Fruit fly (Drosophila melanogaster) whole organism, embryonic: Measurements from ENCODE around the gene CG6287.

ENCODE experiments used
- Atf-2 ChIP-seq: fragments of 200-800 bp; sonication (Bioruptor generic); optimal IDR thresholded peaks from 2 replicates; lab custom pipeline; 2016; ENCODE audit warnings: missing biosample characterization, missing genetic modification characterization
- Atf6 ChIP-seq: fragments of 200-800 bp; sonication (Bioruptor generic); IDR thresholded peaks from 2 replicates; pipeline ENCODE4 v1.3.6; 2022; ENCODE audit warnings: missing biosample characterization, missing genetic modification characterization
- CG11696 ChIP-seq: fragments of 200-800 bp; sonication (Bioruptor generic); IDR thresholded peaks from 2 replicates; pipeline ENCODE4 v1.3.6; 2022; ENCODE audit warnings: missing biosample characterization, missing genetic modification characterization
- CG12659 ChIP-seq: fragments of 200-800 bp; sonication (Bioruptor generic); optimal IDR thresholded peaks from 3 replicates; lab custom pipeline; 2017; ENCODE audit warnings: mild to moderate bottlenecking, missing biosample characterization, missing genetic modification reagents, missing genetic modification characterization
- CG12942 ChIP-seq: fragments of 200-800 bp; sonication (Bioruptor generic); optimal IDR thresholded peaks from 3 replicates; lab custom pipeline; 2016; ENCODE audit warnings: missing biosample characterization, missing genetic modification characterization
- CG14014 ChIP-seq: fragments of 200-800 bp; sonication (Bioruptor generic); IDR thresholded peaks from 2 replicates; pipeline ENCODE4 v1.3.6; 2022; ENCODE audit warnings: missing biosample characterization, missing genetic modification characterization
- CG1602 ChIP-seq: fragments of 200-800 bp; sonication (Bioruptor generic); optimal IDR thresholded peaks from 3 replicates; lab custom pipeline; 2016; ENCODE audit warnings: missing biosample characterization, missing genetic modification characterization
- CG1603 ChIP-seq: fragments of 200-800 bp; sonication (Bioruptor generic); optimal IDR thresholded peaks from 2 replicates; lab custom pipeline; 2019; ENCODE audit warnings: missing biosample characterization, mild to moderate bottlenecking, missing genetic modification characterization, moderate library complexity
- CG1647 ChIP-seq: fragments of 200-800 bp; sonication (Bioruptor generic); optimal IDR thresholded peaks from 3 replicates; lab custom pipeline; 2016; ENCODE audit warnings: missing biosample characterization, missing genetic modification characterization
- CG17359 ChIP-seq: fragments of 200-800 bp; sonication (Bioruptor generic); optimal IDR thresholded peaks from 3 replicates; lab custom pipeline; 2018; ENCODE audit warnings: missing biosample characterization, mild to moderate bottlenecking, missing genetic modification characterization, moderate library complexity
- CG1792 ChIP-seq: fragments of 200-800 bp; sonication (Bioruptor generic); optimal IDR thresholded peaks from 2 replicates; lab custom pipeline; 2016; ENCODE audit warnings: missing biosample characterization, missing genetic modification characterization
- CG18619 ChIP-seq: fragments of 200-800 bp; sonication (Bioruptor generic); optimal IDR thresholded peaks from 3 replicates; lab custom pipeline; 2017; ENCODE audit warnings: missing biosample characterization, mild to moderate bottlenecking, missing genetic modification characterization
- CG2202 ChIP-seq: fragments of 200-800 bp; sonication (Bioruptor generic); optimal IDR thresholded peaks from 2 replicates; lab custom pipeline; 2018; ENCODE audit warnings: missing biosample characterization, mild to moderate bottlenecking, missing genetic modification characterization
- CG30403 ChIP-seq: fragments of 200-800 bp; sonication (Bioruptor generic); optimal IDR thresholded peaks from 3 replicates; lab custom pipeline; 2016; ENCODE audit warnings: missing biosample characterization, missing genetic modification characterization
- CG32767 ChIP-seq: fragments of 200-800 bp; sonication (Bioruptor generic); IDR thresholded peaks from 2 replicates; pipeline ENCODE4 v1.3.6; 2022; ENCODE audit warnings: missing biosample characterization, missing genetic modification characterization
- CG3726 ChIP-seq: fragments of 200-800 bp; sonication (Bioruptor generic); IDR thresholded peaks from 3 replicates; pipeline ENCODE4, ENCODE4 v1.3.6; 2022; ENCODE audit warnings: missing biosample characterization, missing genetic modification characterization
- CG4617 ChIP-seq: fragments of 200-800 bp; sonication (Bioruptor generic); optimal IDR thresholded peaks from 3 replicates; lab custom pipeline; 2016; ENCODE audit warnings: missing biosample characterization, missing genetic modification characterization, borderline replicate concordance
- CG6272 ChIP-seq: fragments of 200-800 bp; sonication (Bioruptor generic); IDR thresholded peaks from 2 replicates; pipeline ENCODE4 v1.3.6; 2022; ENCODE audit warnings: missing biosample characterization, missing genetic modification characterization
- CG6654 ChIP-seq: fragments of 200-800 bp; sonication (Bioruptor generic); optimal IDR thresholded peaks from 2 replicates; lab custom pipeline; 2017; ENCODE audit warnings: missing biosample characterization, mild to moderate bottlenecking, missing genetic modification characterization
- Fer3 ChIP-seq: fragments of 200-800 bp; sonication (Bioruptor generic); optimal IDR thresholded peaks from 2 replicates; lab custom pipeline; 2018; ENCODE audit warnings: missing biosample characterization, mild to moderate bottlenecking, missing genetic modification characterization, moderate library complexity
- HHEX ChIP-seq: fragments of 200-800 bp; sonication (Bioruptor generic); optimal IDR thresholded peaks from 3 replicates; lab custom pipeline; 2017; ENCODE audit warnings: missing biosample characterization, mild to moderate bottlenecking, missing genetic modification characterization, missing genetic modification reagents
- HLH54F ChIP-seq: fragments of 200-800 bp; sonication (Bioruptor generic); optimal IDR thresholded peaks from 3 replicates; lab custom pipeline; 2016; ENCODE audit warnings: missing biosample characterization, missing genetic modification characterization
- Meics ChIP-seq: fragments of 200-800 bp; sonication (Bioruptor generic); optimal IDR thresholded peaks from 2 replicates; lab custom pipeline; 2017; ENCODE audit warnings: missing biosample characterization, mild to moderate bottlenecking, missing genetic modification characterization
- PHDP ChIP-seq: fragments of 200-800 bp; sonication (Bioruptor generic); optimal IDR thresholded peaks from 3 replicates; lab custom pipeline; 2018; ENCODE audit warnings: missing biosample characterization, mild to moderate bottlenecking, missing genetic modification characterization, moderate library complexity
- Rx ChIP-seq: fragments of 200-800 bp; sonication (Bioruptor generic); IDR thresholded peaks from 2 replicates; pipeline ENCODE4 v1.3.6; 2022; ENCODE audit warnings: missing biosample characterization, missing genetic modification characterization
- Scr ChIP-seq: fragments of 200-800 bp; sonication (Bioruptor generic); IDR thresholded peaks from 2 replicates; pipeline ENCODE4 v1.3.6; 2022; ENCODE audit warnings: missing biosample characterization, missing genetic modification characterization; ENCODE audit not compliant: partially characterized antibody
- Six4 ChIP-seq: fragments of 200-800 bp; sonication (Bioruptor generic); optimal IDR thresholded peaks from 2 replicates; lab custom pipeline; 2016; ENCODE audit warnings: missing biosample characterization, missing genetic modification characterization
- Sox100B ChIP-seq: fragments of 200-800 bp; sonication (Bioruptor generic); optimal IDR thresholded peaks from 3 replicates; lab custom pipeline; 2018; ENCODE audit warnings: missing biosample characterization, mild to moderate bottlenecking, missing genetic modification characterization
- Sry-β ChIP-seq: fragments of 200-800 bp; sonication (Bioruptor generic); optimal IDR thresholded peaks from 2 replicates; lab custom pipeline; 2018; ENCODE audit warnings: missing biosample characterization, mild to moderate bottlenecking, missing genetic modification characterization, moderate library complexity
- Sry-δ ChIP-seq: fragments of 200-800 bp; sonication (Bioruptor generic); optimal IDR thresholded peaks from 2 replicates; lab custom pipeline; 2016; ENCODE audit warnings: missing biosample characterization, missing genetic modification characterization
- Stat92E ChIP-seq, 3 experiments: fragments of >200 bp in 2 of 3; fragments of 200-800 bp in 1 of 3; sonication (Bioruptor generic) in 1 of 3; optimal IDR thresholded peaks; 2 replicates each; lab custom pipeline; 2017 to 2019; ENCODE audit warnings: missing biosample characterization in 3 of 3, missing genetic modification characterization in 3 of 3, mild to moderate bottlenecking in 1 of 3, moderate library complexity in 1 of 3
- Vsx1 ChIP-seq: fragments of 200-800 bp; sonication (Bioruptor generic); optimal IDR thresholded peaks from 2 replicates; lab custom pipeline; 2017; ENCODE audit warnings: missing biosample characterization, mild to moderate bottlenecking, missing genetic modification characterization, missing genetic modification reagents
- Xbp1 ChIP-seq: fragments of 200-800 bp; sonication (Bioruptor generic); optimal IDR thresholded peaks from 3 replicates; lab custom pipeline; 2016; ENCODE audit warnings: missing biosample characterization, mild to moderate bottlenecking, missing genetic modification characterization
- chinmo ChIP-seq: fragments of 200-800 bp; sonication (Bioruptor generic); IDR thresholded peaks from 4 replicates; pipeline ENCODE4 v1.3.6; 2022; ENCODE audit warnings: missing biosample characterization, missing genetic modification characterization; ENCODE audit not compliant: partially characterized antibody
- corto ChIP-seq: fragments of 200-800 bp; sonication (Bioruptor generic); optimal IDR thresholded peaks from 2 replicates; lab custom pipeline; 2016; ENCODE audit warnings: missing biosample characterization, mild to moderate bottlenecking, missing genetic modification characterization, moderate library complexity
- emc ChIP-seq: fragments of 200-800 bp; sonication (Bioruptor generic); optimal IDR thresholded peaks from 2 replicates; lab custom pipeline; 2016; ENCODE audit warnings: missing biosample characterization, missing genetic modification characterization
- gem ChIP-seq: fragments of 200-800 bp; sonication (Bioruptor generic); optimal IDR thresholded peaks from 2 replicates; lab custom pipeline; 2019; ENCODE audit warnings: missing biosample characterization, mild to moderate bottlenecking, missing genetic modification characterization, moderate library complexity
- jigr1 ChIP-seq: fragments of 200-800 bp; sonication (Bioruptor generic); IDR thresholded peaks from 3 replicates; pipeline ENCODE4 v1.3.6; 2022; ENCODE audit warnings: missing biosample characterization, missing genetic modification characterization
- klu ChIP-seq: fragments of 200-800 bp; sonication (Bioruptor generic); IDR thresholded peaks from 2 replicates; pipeline ENCODE4 v1.3.6; 2022; ENCODE audit warnings: missing biosample characterization, missing genetic modification characterization
- kni ChIP-seq: fragments of 200-800 bp; sonication (Bioruptor generic); optimal IDR thresholded peaks from 3 replicates; lab custom pipeline; 2017; ENCODE audit warnings: mild to moderate bottlenecking, missing biosample characterization, missing genetic modification reagents, missing genetic modification characterization
- mld ChIP-seq: fragments of 200-800 bp; sonication (Bioruptor generic); IDR thresholded peaks from 3 replicates; pipeline ENCODE4 v1.3.6; 2022; ENCODE audit warnings: missing biosample characterization, missing genetic modification characterization; ENCODE audit not compliant: partially characterized antibody
- nau ChIP-seq: fragments of 200-800 bp; sonication (Bioruptor generic); optimal IDR thresholded peaks from 3 replicates; lab custom pipeline; 2017; ENCODE audit warnings: missing biosample characterization, mild to moderate bottlenecking, missing genetic modification characterization, missing genetic modification reagents
- otp ChIP-seq: fragments of 200-800 bp; sonication (Bioruptor generic); IDR thresholded peaks from 3 replicates; pipeline ENCODE4, ENCODE4 v1.3.6; 2022; ENCODE audit warnings: missing biosample characterization, missing genetic modification characterization
- phol ChIP-seq: fragments of 200-800 bp; sonication (Bioruptor generic); optimal IDR thresholded peaks from 3 replicates; lab custom pipeline; 2018; ENCODE audit warnings: missing biosample characterization, mild to moderate bottlenecking, missing genetic modification characterization, moderate library complexity
- sisA ChIP-seq: fragments of 200-800 bp; sonication (Bioruptor generic); IDR thresholded peaks from 2 replicates; pipeline ENCODE4 v1.3.6; 2022; ENCODE audit warnings: missing biosample characterization, missing genetic modification characterization
- slbo ChIP-seq: fragments of 200-800 bp; sonication (Bioruptor generic); IDR thresholded peaks from 2 replicates; pipeline ENCODE4 v1.3.6; 2022; ENCODE audit warnings: missing biosample characterization, missing genetic modification characterization
- sr ChIP-seq: fragments of 200-800 bp; sonication (Bioruptor generic); IDR thresholded peaks from 3 replicates; pipeline ENCODE4 v1.3.6; 2022; ENCODE audit warnings: missing biosample characterization, missing genetic modification characterization
- tio ChIP-seq: fragments of 200-800 bp; sonication (Bioruptor generic); optimal IDR thresholded peaks from 2 replicates; lab custom pipeline; 2017; ENCODE audit warnings: missing biosample characterization, missing genetic modification characterization, inconsistent platforms
- toy ChIP-seq: fragments of 200-800 bp; sonication (Bioruptor generic); IDR thresholded peaks from 2 replicates; pipeline ENCODE4 v1.3.6; 2022; ENCODE audit warnings: missing biosample characterization, missing genetic modification characterization
- wor ChIP-seq: fragments of 200-800 bp; sonication (Bioruptor generic); IDR thresholded peaks from 2 replicates; pipeline ENCODE4 v1.3.6; 2022; ENCODE audit warnings: missing biosample characterization, missing genetic modification characterization
- zf30C ChIP-seq: fragments of 200-800 bp; sonication (Bioruptor generic); optimal IDR thresholded peaks from 3 replicates; lab custom pipeline; 2018; ENCODE audit warnings: missing biosample characterization, mild to moderate bottlenecking, missing genetic modification characterization

The CG6287 gene

DNA sequence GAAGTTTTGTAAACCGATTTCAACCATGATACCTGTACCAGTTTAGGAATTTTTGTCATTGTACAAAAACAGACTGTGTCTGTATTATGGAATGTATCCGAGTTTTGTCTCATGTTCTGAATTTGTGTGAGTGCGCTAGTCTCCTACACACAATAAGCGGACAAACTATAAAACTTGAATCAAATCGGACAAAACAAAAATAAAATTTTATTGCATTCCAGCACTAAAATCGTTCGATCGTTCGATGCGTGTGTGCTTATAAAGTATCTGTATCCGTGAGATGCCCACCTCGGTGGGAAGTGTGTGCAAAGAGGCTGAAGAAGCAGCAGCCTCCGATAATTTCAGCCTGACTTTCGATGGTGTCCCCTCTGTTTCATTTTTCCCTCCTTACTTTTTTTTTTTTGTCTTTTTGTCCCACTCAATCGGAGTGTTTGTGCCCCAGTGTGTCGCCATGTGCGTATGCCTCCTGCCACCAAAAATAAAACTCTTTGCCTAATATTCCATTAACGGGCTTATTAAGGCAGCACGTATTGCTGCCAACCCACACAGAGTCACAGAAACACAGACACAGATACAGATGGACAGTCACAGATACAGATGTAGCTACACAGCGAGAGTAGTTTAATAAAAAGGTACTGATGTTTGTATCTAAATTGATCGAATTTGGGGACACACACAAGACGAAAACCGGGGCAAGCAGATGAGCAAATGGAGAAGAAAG is 33.0 kb upstream of the CG6287 start (continued):
- TF ChIP-seq CG1602 (GFP tag; lab: Kevin White, UChicago) (no peak), sisA (GFP tag; lab: Robert Waterston, UW) (no peak), zf30C (peak; percentile 16), CG12942 (GFP tag; lab: Kevin White, UChicago) (no peak), emc (GFP tag; lab: Kevin White, UChicago) (no peak), Sox100B (GFP tag; lab: Kevin White, UChicago) (no peak), Vsx1 (GFP tag; lab: Kevin White, UChicago) (peak; percentile 26), CG4617 (GFP tag; lab: Kevin White, UChicago) (no peak), CG6654 (no peak), mld (no peak), gem (tag; lab: Kevin White, UChicago) (no peak), toy (GFP tag; lab: Robert Waterston, UW) (no peak), HHEX (no peak), CG1647 (no peak), CG30403 (GFP tag; lab: Kevin White, UChicago) (no peak), Rx (GFP tag; lab: Robert Waterston, UW) (no peak), chinmo (GFP tag; lab: Robert Waterston, UW) (0 out of 4 replicates have a peak, but pooled peaks have one; percentile 27), jigr1 (GFP tag; lab: Robert Waterston, UW) (no peak), CG6272 (GFP tag; lab: Robert Waterston, UW) (no peak), sr (GFP tag; lab: Robert Waterston, UW) (peak; percentile 39; the same call in 1 of the 3 replicates), Atf-2 (GFP tag; lab: Kevin White, UChicago) (no peak), wor (GFP tag; lab: Robert Waterston, UW) (no peak), CG1603 (no peak), otp (GFP tag; lab: Robert Waterston, UW) (no peak), phol (tag; lab: Kevin White, UChicago) (no peak), kni (GFP tag; lab: Kevin White, UChicago) (peak; percentile 70), Meics (GFP tag; lab: Kevin White, UChicago) (no peak)

dm6 chr2L:11184144-11184543 is 28.6 kb upstream of the CG6287 start:
- TF ChIP-seq Fer3 (tag; lab: Kevin White, UChicago) (no peak), CG2202 (tag; lab: Kevin White, UChicago) (peak; percentile 11), CG32767 (no peak), Atf6 (no peak), Scr (GFP tag; lab: Robert Waterston, UW) (no peak), corto (GFP tag; lab: Kevin White, UChicago) (peak; percentile 17), CG18619 (GFP tag; lab: Kevin White, UChicago) (no peak), CG3726 (GFP tag; lab: Robert Waterston, UW) (no peak), Six4 (no peak), Xbp1 (GFP tag; lab: Kevin White, UChicago) (peak; percentile 23), CG17359 (peak; percentile 5), HLH54F (GFP tag; lab: Kevin White, UChicago) (no peak), Stat92E (GFP tag; optimal IDR thresholded peaks at IDR 0.05; lab: Kevin White, UChicago) (no peak), CG1792 (no peak), CG12659 (no peak), PHDP (tag; lab: Kevin White, UChicago) (peak; percentile 7), slbo (no peak), CG14014 (GFP tag; lab: Robert Waterston, UW) (no peak), klu (GFP tag; lab: Robert Waterston, UW) (no peak), nau (GFP tag; lab: Kevin White, UChicago) (no peak), CG11696 (GFP tag; lab: Robert Waterston, UW) (no peak), tio (GFP tag; lab: Kevin White, UChicago) (no peak), Sry-δ (no peak), Sry-β (GFP tag; lab: Kevin White, UChicago) (no peak)
